Worm (Caenorhabditis elegans) whole organism, L1 larva: Measurements from ENCODE around the gene K02A2.1.

ENCODE experiments used
- irx-1 ChIP-seq: sonication (generic microtip); optimal IDR thresholded peaks from 2 replicates; lab custom pipeline; 2016; ENCODE audit warnings: missing genetic modification characterization, missing compliant biosample characterization
- lsy-2 ChIP-seq, 2 experiments: fragments of 150-350 bp; optimal IDR thresholded peaks; 2 replicates each; lab custom pipeline; 2014; ENCODE audit warnings: missing biosample characterization in 2 of 2, missing genetic modification characterization in 2 of 2
- nhr-28 ChIP-seq: fragments of 150-350 bp; optimal IDR thresholded peaks from 2 replicates; lab custom pipeline; 2014; ENCODE audit warnings: missing biosample characterization, missing genetic modification characterization

DNA sequence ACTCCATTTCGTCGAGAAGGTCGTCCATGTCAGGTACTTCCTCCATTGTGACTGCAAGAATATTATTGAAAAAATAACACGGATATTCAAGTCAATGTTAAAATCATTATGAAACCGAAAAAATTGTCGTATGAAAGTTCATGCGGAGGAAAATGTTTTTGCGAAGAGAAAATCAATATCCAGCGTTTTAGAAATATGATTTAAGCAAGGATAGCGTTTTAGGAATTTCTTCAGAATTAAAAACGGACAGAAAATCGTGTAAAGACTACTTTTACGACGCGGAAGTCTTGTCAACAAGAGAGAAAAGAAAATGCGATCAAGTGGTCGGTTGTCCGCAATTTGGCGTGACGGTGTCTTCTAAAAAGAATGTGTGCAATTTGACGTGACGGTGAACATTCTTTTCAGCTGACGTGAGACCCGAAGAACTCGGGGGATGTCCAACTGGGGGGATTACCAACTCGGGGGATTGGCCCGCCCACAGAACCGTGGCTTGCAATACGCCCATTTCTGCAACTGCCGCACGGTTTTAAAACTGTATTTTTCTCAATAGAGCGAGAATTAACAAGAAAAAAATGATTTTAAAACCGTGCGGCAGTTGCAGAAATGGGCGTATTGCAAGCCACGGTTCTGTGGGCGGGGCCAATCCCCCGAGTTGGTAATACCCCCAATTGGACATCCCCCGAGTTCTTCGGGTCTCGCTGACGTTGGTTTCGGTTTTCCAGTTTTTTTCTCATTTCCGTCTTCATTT lies 43.6 kb downstream of the K02A2.1 start, which contains the start of the genes aka-1 and ubc-6:
- TF ChIP-seq lsy-2 (tag; optimal IDR thresholded peaks at IDR 0.05; lab: Kevin White, UChicago) (peak; percentile 80 to 84), nhr-28 (tag; lab: Kevin White, UChicago) (no peak), irx-1 (tag; lab: Kevin White, UChicago) (peak; percentile 31)
